Fruit fly (Drosophila melanogaster): ENCODE data around the gene Hsp67Bc.

Gene Hsp67Bc

DNA sequence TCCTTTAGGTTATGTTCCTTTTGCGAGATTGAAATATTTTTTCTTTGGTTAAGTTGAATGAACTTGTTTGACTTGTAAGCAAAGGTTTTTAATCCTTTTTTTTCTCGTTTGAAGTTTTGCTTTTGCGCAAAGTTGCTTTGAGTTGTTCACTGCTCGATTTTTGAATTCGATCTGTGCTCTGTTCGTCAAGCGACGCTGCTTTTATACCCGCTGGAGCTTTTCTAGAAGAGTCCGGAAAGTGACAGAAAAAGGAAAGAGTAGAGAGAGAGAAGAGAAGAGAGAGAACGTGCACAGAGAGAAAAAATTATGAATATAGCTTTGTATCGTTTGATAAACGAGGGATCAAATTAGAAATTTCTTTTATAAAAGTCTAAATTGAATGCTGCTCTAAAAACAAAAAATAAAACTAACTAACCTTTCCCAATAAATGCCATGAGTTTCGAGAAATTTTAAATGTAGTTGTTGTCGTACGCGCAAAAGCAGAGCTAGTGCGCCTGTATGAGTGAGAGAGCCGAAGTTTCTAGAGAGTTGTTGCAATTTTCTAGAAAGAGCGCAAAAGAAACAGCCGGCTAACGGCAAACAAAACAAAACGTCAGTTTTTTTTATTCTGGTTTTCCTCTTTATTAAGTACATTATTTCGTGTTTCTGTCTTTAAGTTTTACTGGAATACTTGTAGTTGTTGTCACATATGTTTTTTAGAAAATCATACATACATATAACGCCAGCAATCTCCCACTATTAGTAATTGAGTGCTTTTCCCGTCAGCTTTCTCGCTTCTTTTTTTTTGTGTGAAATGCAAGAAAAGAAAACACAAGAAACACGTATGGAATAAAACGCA is 5.1 kb upstream of the Hsp67Bc start, which contains the start of gene Hsp26 (continued):
- peak; percentile 87 for TF ChIP-seq CG8924 (tag; optimal IDR thresholded peaks at IDR 0.05)
- no peak for TF ChIP-seq da (GFP tag; optimal IDR thresholded peaks at IDR 0.05)
- no peak for TF ChIP-seq pan (optimal IDR thresholded peaks at IDR 0.05)
- peak in 1 of 2 experiments; percentile 89 for TF ChIP-seq pan (GFP tag; optimal IDR thresholded peaks at IDR 0.05 in 1 of 2, IDR thresholded peaks at IDR 0.05 in 1 of 2)
- TF ChIP-seq repo (GFP tag; optimal IDR thresholded peaks at IDR 0.05) = peak; percentile 69
- TF ChIP-seq ind (GFP tag; optimal IDR thresholded peaks at IDR 0.05) = peak; percentile 69
- no peak for TF ChIP-seq BEAF-32 (GFP tag; optimal IDR thresholded peaks at IDR 0.05)
- TF ChIP-seq Hmx (GFP tag; optimal IDR thresholded peaks at IDR 0.05) = peak; percentile 55
- peak; percentile 60 for TF ChIP-seq luna (GFP tag; optimal IDR thresholded peaks at IDR 0.05)
- TF ChIP-seq CG11723 (GFP tag; optimal IDR thresholded peaks at IDR 0.05) = peak; percentile 59
- 0 out of 2 replicates have a peak, but pooled peaks have one; percentile 17 for TF ChIP-seq unc-4 (GFP tag; IDR thresholded peaks at IDR 0.05; ENCODE audit: partially characterized antibody)
- TF ChIP-seq ato (GFP tag; IDR thresholded peaks at IDR 0.05; ENCODE audit: partially characterized antibody) = no peak
- TF ChIP-seq MBD-R2 (GFP tag; IDR thresholded peaks at IDR 0.05) = peak; percentile 42; the same call in 1 of the 2 replicates
- TF ChIP-seq CG7786 (GFP tag; optimal IDR thresholded peaks at IDR 0.05) = peak; percentile 83
- no peak for TF ChIP-seq Neu2 (GFP tag; optimal IDR thresholded peaks at IDR 0.05; ENCODE audit: borderline replicate concordance)
- TF ChIP-seq CG32767 (GFP tag; IDR thresholded peaks at IDR 0.05) = peak; percentile 86
- TF ChIP-seq Atf3 (GFP tag; optimal IDR thresholded peaks at IDR 0.05) = peak; percentile 80
- peak; percentile 34 for TF ChIP-seq CG3838 (GFP tag; optimal IDR thresholded peaks at IDR 0.05)
- TF ChIP-seq Oaz (GFP tag; IDR thresholded peaks at IDR 0.05) = peak; percentile 53; the same call in 1 of the 2 replicates
- TF ChIP-seq tup (GFP tag; optimal IDR thresholded peaks at IDR 0.05) = peak; percentile 45
- TF ChIP-seq CG12236 (GFP tag; optimal IDR thresholded peaks at IDR 0.05) = peak; percentile 69
- TF ChIP-seq tx (GFP tag; optimal IDR thresholded peaks at IDR 0.05) = peak; percentile 62
- peak; percentile 87 for TF ChIP-seq gcm (GFP tag; optimal IDR thresholded peaks at IDR 0.05)
- peak; percentile 55; the same call in 1 of the 3 replicates for TF ChIP-seq Mrtf (GFP tag; IDR thresholded peaks at IDR 0.05)
- TF ChIP-seq Hr51 (GFP tag; optimal IDR thresholded peaks at IDR 0.05) = peak; percentile 48 to 89
- TF ChIP-seq pros (GFP tag; optimal IDR thresholded peaks at IDR 0.05) = no peak
- peak; percentile 78 for TF ChIP-seq CG1233 (GFP tag; optimal IDR thresholded peaks at IDR 0.05)
- TF ChIP-seq dati (GFP tag; IDR thresholded peaks at IDR 0.05) = 0 out of 2 replicates have a peak, but pooled peaks have one; percentile 19
- TF ChIP-seq Dip2 (GFP tag; IDR thresholded peaks at IDR 0.05) = no peak
- TF ChIP-seq Taf1 (GFP tag; IDR thresholded peaks at IDR 0.05) = peak; percentile 39; the same call in 1 of the 2 replicates
- TF ChIP-seq Hr39 (optimal IDR thresholded peaks at IDR 0.05) = no peak
- no peak for TF ChIP-seq sr (GFP tag; IDR thresholded peaks at IDR 0.05)
- peak; percentile 9 for TF ChIP-seq CG10543 (GFP tag; optimal IDR thresholded peaks at IDR 0.05)
- TF ChIP-seq tio (GFP tag; optimal IDR thresholded peaks at IDR 0.05) = peak; percentile 72
- peak; percentile 90 for TF ChIP-seq CG11695 (GFP tag; IDR thresholded peaks at IDR 0.05)
- peak; percentile 96 for TF ChIP-seq vvl (GFP tag; IDR thresholded peaks at IDR 0.05)
- peak; percentile 65 for TF ChIP-seq Fer3 (tag; optimal IDR thresholded peaks at IDR 0.05)
- no peak for TF ChIP-seq dan (GFP tag; IDR thresholded peaks at IDR 0.05)
- peak; percentile 85 for TF ChIP-seq mam (GFP tag; optimal IDR thresholded peaks at IDR 0.05)
- no peak for TF ChIP-seq Gsc (GFP tag; IDR thresholded peaks at IDR 0.05)
- TF ChIP-seq Dip3 (GFP tag; optimal IDR thresholded peaks at IDR 0.05) = peak; percentile 81
- peak; percentile 96 for TF ChIP-seq ci (GFP tag; IDR thresholded peaks at IDR 0.05)
- TF ChIP-seq Ets97D (GFP tag; optimal IDR thresholded peaks at IDR 0.05) = peak; percentile 46
- peak; percentile 24 for TF ChIP-seq Sry-δ (GFP tag; optimal IDR thresholded peaks at IDR 0.05)
- peak; percentile 58 for TF ChIP-seq gcm2 (GFP tag; optimal IDR thresholded peaks at IDR 0.05)
- TF ChIP-seq CG4820 (GFP tag; optimal IDR thresholded peaks at IDR 0.05) = peak; percentile 67
- peak; percentile 58 for TF ChIP-seq CG4854 (GFP tag; optimal IDR thresholded peaks at IDR 0.05)
- TF ChIP-seq CG11398 (GFP tag; optimal IDR thresholded peaks at IDR 0.05) = peak; percentile 78
- TF ChIP-seq CG16815 (GFP tag; optimal IDR thresholded peaks at IDR 0.05) = peak; percentile 40
- peak; percentile 72 for TF ChIP-seq HHEX (GFP tag; optimal IDR thresholded peaks at IDR 0.05)

All from whole organism, embryonic.